Fruit fly (Drosophila melanogaster) whole organism, wandering third instar larva: ENCODE results near the gene hkb.
A peak's percentile ranks its signal among the peaks of the same experiment; 100 is the strongest.

Experiments
- Abd-B ChIP-seq: fragments of >200 bp; optimal IDR thresholded peaks from 2 replicates; lab custom pipeline; 2017; ENCODE audit warnings: missing biosample characterization, missing genetic modification characterization
- CG32264 ChIP-seq: fragments of 200-800 bp; sonication (Bioruptor generic); optimal IDR thresholded peaks from 2 replicates; lab custom pipeline; 2016; ENCODE audit warnings: missing biosample characterization, missing genetic modification characterization
- CG9705 ChIP-seq: fragments of 200-800 bp; sonication (Bioruptor generic); optimal IDR thresholded peaks from 2 replicates; lab custom pipeline; 2018; ENCODE audit warnings: missing biosample characterization, mild to moderate bottlenecking, missing genetic modification characterization
- CrebA ChIP-seq: fragments of 200-800 bp; sonication (Bioruptor generic); optimal IDR thresholded peaks from 2 replicates; lab custom pipeline; 2016; ENCODE audit warnings: missing biosample characterization, mild to moderate bottlenecking, missing genetic modification characterization, borderline replicate concordance
- Dfd ChIP-seq: fragments of >200 bp; optimal IDR thresholded peaks from 2 replicates; lab custom pipeline; 2017; ENCODE audit warnings: missing biosample characterization, missing genetic modification characterization
- Dif ChIP-seq: fragments of 200-275, 200-300 bp; sonication (Bioruptor generic); optimal IDR thresholded peaks from 2 replicates; lab custom pipeline; 2018; ENCODE audit warnings: missing biosample characterization, missing genetic modification characterization; ENCODE audit not compliant: partially characterized antibody
- GATAd ChIP-seq: sonication (Bioruptor generic); optimal IDR thresholded peaks from 2 replicates; lab custom pipeline; 2016; ENCODE audit warnings: missing biosample characterization, missing genetic modification characterization
- HLH106 ChIP-seq: fragments of 200-800 bp; optimal IDR thresholded peaks from 3 replicates; lab custom pipeline; 2019; ENCODE audit warnings: missing biosample characterization, mild to moderate bottlenecking, missing genetic modification characterization, moderate library complexity
- Hnf4 ChIP-seq: fragments of 200-800 bp; sonication (Bioruptor generic); optimal IDR thresholded peaks from 2 replicates; lab custom pipeline; 2016; ENCODE audit warnings: missing biosample characterization, mild to moderate bottlenecking, missing genetic modification characterization
- Hr78 ChIP-seq: fragments of >200 bp; optimal IDR thresholded peaks from 2 replicates; lab custom pipeline; 2017; ENCODE audit warnings: missing biosample characterization, missing genetic modification characterization
- Hr83 ChIP-seq: fragments of 200-300 bp; sonication (Bioruptor generic); optimal IDR thresholded peaks from 2 replicates; lab custom pipeline; 2016; ENCODE audit warnings: missing biosample characterization, mild to moderate bottlenecking, missing genetic modification characterization, moderate library complexity; ENCODE audit not compliant: poor library complexity, severe bottlenecking
- Jra ChIP-seq: sonication (Bioruptor generic); optimal IDR thresholded peaks from 2 replicates; lab custom pipeline; 2016; ENCODE audit warnings: missing biosample characterization, missing genetic modification characterization
- Mio ChIP-seq: sonication (Bioruptor generic); optimal IDR thresholded peaks from 2 replicates; lab custom pipeline; 2016; ENCODE audit warnings: missing biosample characterization, missing genetic modification characterization
- Myc ChIP-seq: fragments of >200 bp; optimal IDR thresholded peaks from 2 replicates; lab custom pipeline; 2017
- N ChIP-seq: fragments of >200 bp; optimal IDR thresholded peaks from 2 replicates; lab custom pipeline; 2018; ENCODE audit warnings: missing biosample characterization, missing external identifiers, missing genetic modification characterization
- OdsH ChIP-seq: fragments of 200-800 bp; sonication (Bioruptor generic); optimal IDR thresholded peaks from 2 replicates; lab custom pipeline; 2016; ENCODE audit warnings: missing biosample characterization, mild to moderate bottlenecking, missing genetic modification characterization
- Rel ChIP-seq, 2 experiments: fragments of 200-800 bp; sonication (Bioruptor generic) in 1 of 2; optimal IDR thresholded peaks; 2 replicates in 1 of 2; 3 replicates in 1 of 2; lab custom pipeline; 2016 to 2019; ENCODE audit warnings: mild to moderate bottlenecking in 2 of 2, missing biosample characterization in 2 of 2, missing genetic modification characterization in 2 of 2, moderate library complexity in 1 of 2
- Sp1 ChIP-seq: fragments of 200-800 bp; sonication (Bioruptor generic); optimal IDR thresholded peaks from 3 replicates; lab custom pipeline; 2019; ENCODE audit warnings: missing biosample characterization, mild to moderate bottlenecking, missing genetic modification characterization, moderate library complexity
- Vsx2 ChIP-seq: fragments of 200-300, 225-300 bp; sonication (Bioruptor generic); optimal IDR thresholded peaks from 2 replicates; lab custom pipeline; 2018; ENCODE audit warnings: missing biosample characterization, missing genetic modification characterization; ENCODE audit not compliant: partially characterized antibody
- br ChIP-seq: fragments of 200-800 bp; sonication (Bioruptor generic); optimal IDR thresholded peaks from 2 replicates; lab custom pipeline; 2016; ENCODE audit warnings: missing biosample characterization, missing genetic modification characterization
- brk ChIP-seq: fragments of 200-800 bp; sonication (Bioruptor generic); optimal IDR thresholded peaks from 2 replicates; lab custom pipeline; 2016; ENCODE audit warnings: missing biosample characterization, mild to moderate bottlenecking, missing genetic modification characterization
- dl ChIP-seq, 2 experiments: fragments of 175-275, 200-275 bp in 1 of 2; fragments of 200-275 bp in 1 of 2; sonication (Bioruptor generic); optimal IDR thresholded peaks; lab custom pipeline; 2018; ENCODE audit warnings: mild to moderate bottlenecking in 2 of 2, missing biosample characterization in 2 of 2, missing genetic modification characterization in 2 of 2, moderate library complexity in 2 of 2; ENCODE audit not compliant: partially characterized antibody in 2 of 2, insufficient read depth in 1 of 2
- dmrt93B ChIP-seq: fragments of 200-800 bp; sonication (Bioruptor generic); optimal IDR thresholded peaks from 2 replicates; lab custom pipeline; 2018; ENCODE audit warnings: missing biosample characterization, mild to moderate bottlenecking, missing genetic modification characterization
- dsf ChIP-seq: sonication (Bioruptor generic); optimal IDR thresholded peaks from 2 replicates; lab custom pipeline; 2016; ENCODE audit warnings: missing biosample characterization, missing genetic modification characterization, borderline replicate concordance
- ey ChIP-seq: fragments of 200-800 bp; sonication (Bioruptor generic); optimal IDR thresholded peaks from 2 replicates; lab custom pipeline; 2016; ENCODE audit warnings: missing biosample characterization, missing genetic modification characterization
- foxo ChIP-seq, 2 experiments: fragments of 200-800 bp; sonication (Bioruptor generic); optimal IDR thresholded peaks; 2 replicates in 1 of 2; 3 replicates in 1 of 2; lab custom pipeline; 2016 to 2017; ENCODE audit warnings: missing biosample characterization in 2 of 2, missing genetic modification characterization in 2 of 2
- fru ChIP-seq: fragments of 200-800 bp; sonication (Bioruptor generic); optimal IDR thresholded peaks from 3 replicates; lab custom pipeline; 2016; ENCODE audit warnings: missing biosample characterization, mild to moderate bottlenecking, missing genetic modification characterization
- h ChIP-seq: fragments of 200-800 bp; sonication (Bioruptor generic); optimal IDR thresholded peaks from 3 replicates; lab custom pipeline; 2016; ENCODE audit warnings: missing biosample characterization, mild to moderate bottlenecking, missing genetic modification characterization
- jim ChIP-seq: fragments of 175-275, 200-325 bp; sonication (Bioruptor generic); optimal IDR thresholded peaks from 2 replicates; lab custom pipeline; 2016; ENCODE audit warnings: missing biosample characterization, mild to moderate bottlenecking, missing genetic modification characterization
- lola ChIP-seq: fragments of >200 bp; optimal IDR thresholded peaks from 2 replicates; lab custom pipeline; 2017; ENCODE audit warnings: missing biosample characterization, missing genetic modification characterization
- pan ChIP-seq: fragments of >200 bp; optimal IDR thresholded peaks from 2 replicates; lab custom pipeline; 2017
- psq ChIP-seq: fragments of 200-800 bp; sonication (Bioruptor generic); optimal IDR thresholded peaks from 3 replicates; lab custom pipeline; 2017; ENCODE audit warnings: missing biosample characterization, mild to moderate bottlenecking, missing genetic modification characterization, moderate library complexity
- rgr ChIP-seq: fragments of 200-800 bp; sonication (Bioruptor generic); optimal IDR thresholded peaks from 3 replicates; lab custom pipeline; 2016; ENCODE audit warnings: missing biosample characterization, mild to moderate bottlenecking, missing genetic modification characterization
- sage ChIP-seq: fragments of 200-800 bp; sonication (Bioruptor generic); optimal IDR thresholded peaks from 2 replicates; lab custom pipeline; 2016; ENCODE audit warnings: missing biosample characterization, mild to moderate bottlenecking, missing genetic modification characterization
- sv ChIP-seq: fragments of 200-800 bp; sonication (Bioruptor generic); optimal IDR thresholded peaks from 3 replicates; lab custom pipeline; 2016; ENCODE audit warnings: missing biosample characterization, missing genetic modification characterization
- tai ChIP-seq: sonication (Bioruptor generic); optimal IDR thresholded peaks from 2 replicates; lab custom pipeline; 2016; ENCODE audit warnings: missing biosample characterization, missing genetic modification characterization
- usp ChIP-seq: fragments of >200 bp; optimal IDR thresholded peaks from 2 replicates; lab custom pipeline; 2017; ENCODE audit warnings: missing biosample characterization, missing genetic modification characterization
- woc ChIP-seq: sonication (Bioruptor generic); optimal IDR thresholded peaks from 2 replicates; lab custom pipeline; 2016; ENCODE audit warnings: missing biosample characterization, mild to moderate bottlenecking, missing genetic modification characterization

The hkb gene

dm6 chr3R:4334798-4335197 is 11.6 kb downstream of the hkb start, which contains the start of gene CG14645:
Gene CG14645, plus strand, starts transcription at chr3R:4335098.
- no peak for TF ChIP-seq h (GFP tag; lab: Kevin White, UChicago)
- no peak for TF ChIP-seq Dif
- TF ChIP-seq sage (GFP tag; lab: Kevin White, UChicago) = no peak
- TF ChIP-seq br (GFP tag; lab: Kevin White, UChicago) = no peak
- TF ChIP-seq Rel (GFP tag; optimal IDR thresholded peaks at IDR 0.05; lab: Kevin White, UChicago) = no peak
- no peak for TF ChIP-seq Rel (tag; optimal IDR thresholded peaks at IDR 0.05; lab: Kevin White, UChicago)

- TF ChIP-seq Dif (no peak), Hr83 (GFP tag; lab: Kevin White, UChicago) (peak; percentile 50), Sp1 (GFP tag; lab: Kevin White, UChicago) (no peak), pan (lab: Kevin White, UChicago) (no peak), Mio (no peak), tai (GFP tag; lab: Kevin White, UChicago) (no peak), fru (GFP tag; lab: Kevin White, UChicago) (no peak), br (GFP tag; lab: Kevin White, UChicago) (no peak), CG9705 (GFP tag; lab: Kevin White, UChicago) (peak; percentile 32), Hr78 (peak; percentile 88), lola (GFP tag; lab: Kevin White, UChicago) (no peak), Rel (GFP tag; optimal IDR thresholded peaks at IDR 0.05; lab: Kevin White, UChicago) (no peak), Rel (tag; optimal IDR thresholded peaks at IDR 0.05; lab: Kevin White, UChicago) (no peak), sv (peak; percentile 49), ey (GFP tag; lab: Kevin White, UChicago) (no peak), dsf (GFP tag; lab: Kevin White, UChicago) (peak; percentile 1), Vsx2 (GFP tag; lab: Kevin White, UChicago) (no peak), OdsH (no peak), dl (GFP tag; optimal IDR thresholded peaks at IDR 0.05; lab: Kevin White, UChicago; ENCODE audit: insufficient read depth in 1 of 2, partially characterized antibody in 2 of 2) (no peak), psq (no peak), Myc (lab: Kevin White, UChicago) (no peak), sage (GFP tag; lab: Kevin White, UChicago) (no peak), Dfd (GFP tag; lab: Kevin White, UChicago) (no peak), N (GFP tag; lab: Kevin White, UChicago) (peak; percentile 98), CrebA (GFP tag; lab: Kevin White, UChicago) (no peak), dmrt93B (no peak), HLH106 (tag; lab: Kevin White, UChicago) (no peak), jim (GFP tag; lab: Kevin White, UChicago) (no peak), brk (GFP tag; lab: Kevin White, UChicago) (no peak), rgr (GFP tag; lab: Kevin White, UChicago) (no peak), Hnf4 (GFP tag; lab: Kevin White, UChicago) (no peak), woc (no peak), foxo (GFP tag; optimal IDR thresholded peaks at IDR 0.05; lab: Kevin White, UChicago) (no peak), usp (no peak), Jra (GFP tag; lab: Kevin White, UChicago) (no peak), Abd-B (GFP tag; lab: Kevin White, UChicago) (no peak), h (GFP tag; lab: Kevin White, UChicago) (no peak), CG32264 (GFP tag; lab: Kevin White, UChicago) (no peak), GATAd (no peak)
- TF ChIP-seq, all 38 proteins: peak for 6
Observed at dm6 chr3R:4333964-4334363, 12.5 kb downstream of the hkb start, which contains the start of gene CG9776. Gene CG9776, minus strand, starts transcription at chr3R:4334071.
